Worm (Caenorhabditis elegans) whole organism, L1 larva: ENCODE data around the gene ahsa-1.
A peak's percentile ranks its signal among the peaks of the same experiment; 100 is the strongest.

Source experiments
- C16A3.4 ChIP-seq: fragments of 150-350 bp; optimal IDR thresholded peaks from 2 replicates; lab custom pipeline; 2014; ENCODE audit warnings: missing biosample characterization, missing genetic modification characterization
- C34B4.2 ChIP-seq: sonication (generic microtip); optimal IDR thresholded peaks from 2 replicates; lab custom pipeline; 2017; ENCODE audit warnings: mild to moderate bottlenecking, missing genetic modification characterization, missing compliant biosample characterization
- F16B12.6 ChIP-seq: fragments of 150-350 bp; optimal IDR thresholded peaks from 2 replicates; lab custom pipeline; 2014; ENCODE audit warnings: missing biosample characterization, missing genetic modification characterization
- alr-1 ChIP-seq: fragments of 200-800 bp; sonication (Bioruptor generic); optimal IDR thresholded peaks from 2 replicates; lab custom pipeline; 2018; ENCODE audit warnings: borderline replicate concordance, mild to moderate bottlenecking, missing genetic modification characterization, missing compliant biosample characterization
- aly-2 ChIP-seq: fragments of 150-350 bp; optimal IDR thresholded peaks from 2 replicates; lab custom pipeline; 2014; ENCODE audit warnings: missing biosample characterization, missing genetic modification characterization
- blmp-1 ChIP-seq: fragments of 150-350 bp; optimal IDR thresholded peaks from 2 replicates; lab custom pipeline; 2014; ENCODE audit warnings: missing biosample characterization, missing genetic modification characterization
- ceh-82 ChIP-seq, 3 experiments: fragments of 150-350 bp in 1 of 3; sonication (generic microtip) in 2 of 3; optimal IDR thresholded peaks; 2 replicates each; lab custom pipeline; 2014 to 2017; ENCODE audit warnings: missing biosample characterization in 3 of 3, missing genetic modification characterization in 3 of 3
- ces-1 ChIP-seq: fragments of 150-350 bp; optimal IDR thresholded peaks from 2 replicates; lab custom pipeline; 2014; ENCODE audit warnings: missing biosample characterization, missing genetic modification reagents, missing genetic modification characterization
- dpl-1 ChIP-seq, 3 experiments: fragments of 150-350 bp in 2 of 3; sonication (generic microtip) in 1 of 3; optimal IDR thresholded peaks; 2 replicates each; lab custom pipeline; 2014 to 2017; ENCODE audit warnings: missing biosample characterization in 3 of 3, missing genetic modification characterization in 3 of 3, missing genetic modification reagents in 3 of 3
- dsc-1 ChIP-seq: sonication (generic microtip); optimal IDR thresholded peaks from 2 replicates; lab custom pipeline; 2016; ENCODE audit warnings: mild to moderate bottlenecking, missing genetic modification characterization, missing compliant biosample characterization
- efl-1 ChIP-seq, 4 experiments: fragments of 150-350 bp; optimal IDR thresholded peaks in 3 of 4; peaks in 1 of 4; 1 replicate in 1 of 4; 2 replicates in 3 of 4; lab custom pipeline; 2014; ENCODE audit warnings: missing biosample characterization in 2 of 4, missing genetic modification characterization in 2 of 4, missing genetic modification reagents in 2 of 4
- egl-27 ChIP-seq, 2 experiments: fragments of 150-350 bp in 1 of 2; sonication (generic microtip); optimal IDR thresholded peaks; 3 replicates each; lab custom pipeline; 2017 to 2018; ENCODE audit warnings: missing biosample characterization in 2 of 2, missing genetic modification characterization in 2 of 2, missing genetic modification reagents in 2 of 2
- elt-3 ChIP-seq, 6 experiments: fragments of 150-350 bp in 1 of 6; sonication (generic microtip); optimal IDR thresholded peaks; 2 replicates each; lab custom pipeline; 2017 to 2018; ENCODE audit warnings: missing biosample characterization in 6 of 6, missing genetic modification characterization in 6 of 6, inconsistent platforms in 1 of 6
- ets-5 ChIP-seq: fragments of 200-800 bp; sonication (Bioruptor generic); IDR thresholded peaks from 2 replicates; pipeline ENCODE4 v1.3.6; 2022; ENCODE audit warnings: missing genetic modification characterization, missing compliant biosample characterization
- fkh-10 ChIP-seq: sonication (generic microtip); optimal IDR thresholded peaks from 2 replicates; lab custom pipeline; 2017; ENCODE audit warnings: missing biosample characterization, missing genetic modification reagents, missing genetic modification characterization
- fkh-4 ChIP-seq: sonication (generic microtip); optimal IDR thresholded peaks from 2 replicates; lab custom pipeline; 2016; ENCODE audit warnings: missing compliant biosample characterization, missing genetic modification characterization, borderline replicate concordance
- fkh-8 ChIP-seq: sonication (generic microtip); optimal IDR thresholded peaks from 2 replicates; lab custom pipeline; 2016; ENCODE audit warnings: mild to moderate bottlenecking, missing genetic modification characterization, missing compliant biosample characterization
- fos-1 ChIP-seq: fragments of 150-350 bp; optimal IDR thresholded peaks from 2 replicates; lab custom pipeline; 2014; ENCODE audit warnings: missing biosample characterization, missing genetic modification characterization
- grh-1 ChIP-seq: fragments of 200-800 bp; sonication (Bioruptor generic); IDR thresholded peaks from 2 replicates; pipeline ENCODE4 v1.3.6; 2022; ENCODE audit warnings: missing genetic modification reagents, missing genetic modification characterization, missing compliant biosample characterization
- hlh-17 ChIP-seq: fragments of 200-800 bp; sonication (Bioruptor generic); optimal IDR thresholded peaks from 2 replicates; lab custom pipeline; 2018; ENCODE audit warnings: missing genetic modification characterization, mild to moderate bottlenecking, missing compliant biosample characterization, moderate library complexity, borderline replicate concordance
- hlh-4 ChIP-seq: sonication (generic microtip); optimal IDR thresholded peaks from 2 replicates; lab custom pipeline; 2016; ENCODE audit warnings: mild to moderate bottlenecking, missing genetic modification characterization, missing compliant biosample characterization
- lin-15B ChIP-seq: fragments of 150-350 bp; sonication (generic microtip); optimal IDR thresholded peaks from 3 replicates; lab custom pipeline; 2014; ENCODE audit warnings: missing biosample characterization, missing genetic modification characterization
- lin-35 ChIP-seq, 2 experiments: fragments of 150-350 bp; optimal IDR thresholded peaks; 2 replicates each; lab custom pipeline; 2014; ENCODE audit warnings: missing biosample characterization in 2 of 2, missing genetic modification characterization in 2 of 2, missing genetic modification reagents in 2 of 2
- lin-39 ChIP-seq: fragments of 150-350 bp; optimal IDR thresholded peaks from 2 replicates; lab custom pipeline; 2014; ENCODE audit warnings: missing biosample characterization, missing genetic modification reagents, missing genetic modification characterization
- lsy-2 ChIP-seq, 2 experiments: fragments of 150-350 bp; optimal IDR thresholded peaks; 2 replicates each; lab custom pipeline; 2014; ENCODE audit warnings: missing biosample characterization in 2 of 2, missing genetic modification characterization in 2 of 2
- mab-9 ChIP-seq: fragments of 200-800 bp; sonication (Bioruptor generic); IDR thresholded peaks from 2 replicates; pipeline ENCODE4 v1.3.6; 2022; ENCODE audit warnings: missing genetic modification reagents, missing genetic modification characterization, missing compliant biosample characterization
- mep-1 ChIP-seq: fragments of 150-350 bp; optimal IDR thresholded peaks from 2 replicates; lab custom pipeline; 2014; ENCODE audit warnings: missing biosample characterization, missing genetic modification characterization
- nhr-20 ChIP-seq: sonication (generic microtip); optimal IDR thresholded peaks from 2 replicates; lab custom pipeline; 2016; ENCODE audit warnings: mild to moderate bottlenecking, missing genetic modification characterization, missing compliant biosample characterization
- nhr-237 ChIP-seq: fragments of 150-350 bp; optimal IDR thresholded peaks from 2 replicates; lab custom pipeline; 2014; ENCODE audit warnings: missing biosample characterization, missing genetic modification characterization
- nhr-47 ChIP-seq: sonication (generic microtip); optimal IDR thresholded peaks from 2 replicates; lab custom pipeline; 2016; ENCODE audit warnings: mild to moderate bottlenecking, missing genetic modification characterization, moderate library complexity, missing compliant biosample characterization
- nhr-71 ChIP-seq: sonication (generic microtip); optimal IDR thresholded peaks from 2 replicates; lab custom pipeline; 2016; ENCODE audit warnings: mild to moderate bottlenecking, missing genetic modification characterization, moderate library complexity, missing compliant biosample characterization
- nhr-76 ChIP-seq: sonication (generic microtip); optimal IDR thresholded peaks from 2 replicates; lab custom pipeline; 2017; ENCODE audit warnings: missing biosample characterization, missing genetic modification characterization
- nhr-84 ChIP-seq: sonication (generic microtip); optimal IDR thresholded peaks from 2 replicates; lab custom pipeline; 2017; ENCODE audit warnings: missing biosample characterization, missing genetic modification characterization
- nhr-85 ChIP-seq: sonication (generic microtip); peaks from one replicate; lab custom pipeline; 2016; ENCODE audit warnings: missing genetic modification characterization, inconsistent platforms, missing compliant biosample characterization
- nhr-90 ChIP-seq: sonication (generic microtip); optimal IDR thresholded peaks from 2 replicates; lab custom pipeline; 2016; ENCODE audit warnings: mild to moderate bottlenecking, missing genetic modification characterization, missing compliant biosample characterization; ENCODE audit not compliant: poor library complexity
- pag-3 ChIP-seq: sonication (generic microtip); optimal IDR thresholded peaks from 2 replicates; lab custom pipeline; 2017; ENCODE audit warnings: missing genetic modification characterization, mild to moderate bottlenecking, missing compliant biosample characterization, antibody characterized with exemption, borderline replicate concordance; ENCODE audit not compliant: insufficient read depth
- rnt-1 ChIP-seq: sonication (generic microtip); optimal IDR thresholded peaks from 2 replicates; lab custom pipeline; 2016; ENCODE audit warnings: mild to moderate bottlenecking, missing genetic modification characterization, moderate library complexity, missing compliant biosample characterization
- skn-1 ChIP-seq: fragments of 150-350 bp; optimal IDR thresholded peaks from 2 replicates; lab custom pipeline; 2014; ENCODE audit warnings: missing biosample characterization, missing genetic modification characterization
- snu-23 ChIP-seq: sonication (generic microtip); optimal IDR thresholded peaks from 2 replicates; lab custom pipeline; 2016; ENCODE audit warnings: missing genetic modification characterization, missing compliant biosample characterization
- sox-4 ChIP-seq: sonication (generic microtip); optimal IDR thresholded peaks from 2 replicates; lab custom pipeline; 2016; ENCODE audit warnings: missing genetic modification characterization, missing compliant biosample characterization
- sptf-1 ChIP-seq: fragments of 150-350 bp; optimal IDR thresholded peaks from 2 replicates; lab custom pipeline; 2014; ENCODE audit warnings: missing biosample characterization, missing genetic modification characterization
- swsn-7 ChIP-seq: sonication (generic microtip); optimal IDR thresholded peaks from 2 replicates; lab custom pipeline; 2016; ENCODE audit warnings: missing genetic modification characterization, missing compliant biosample characterization
- tbx-2 ChIP-seq: sonication (generic microtip); optimal IDR thresholded peaks from 2 replicates; lab custom pipeline; 2016; ENCODE audit warnings: missing genetic modification characterization, missing compliant biosample characterization
- unc-130 ChIP-seq: fragments of 150-350 bp; optimal IDR thresholded peaks from 2 replicates; lab custom pipeline; 2017; ENCODE audit warnings: missing biosample characterization, missing genetic modification characterization, inconsistent platforms
- xbp-1 ChIP-seq: sonication (generic microtip); optimal IDR thresholded peaks from 2 replicates; lab custom pipeline; 2016; ENCODE audit warnings: missing genetic modification characterization, missing compliant biosample characterization

ahsa-1 gene

DNA sequence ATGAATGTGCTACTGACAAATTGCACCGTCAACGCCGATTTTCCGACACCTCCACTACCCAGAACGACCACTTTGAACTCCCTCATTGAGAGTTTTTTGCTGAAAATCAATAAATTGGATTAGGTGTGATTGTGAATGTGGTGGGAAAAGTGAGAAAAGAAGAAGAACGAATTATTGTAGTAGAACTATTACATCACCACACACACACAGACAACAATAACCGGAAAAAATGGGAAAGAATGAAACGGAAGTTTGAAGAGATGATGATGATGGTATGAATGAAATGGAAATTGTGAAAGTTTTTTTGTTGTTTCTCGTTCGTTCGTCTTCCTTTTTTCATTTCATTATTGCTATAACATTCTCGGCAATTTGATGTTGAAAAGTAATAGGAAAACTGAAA is 21.2 kb downstream of the ahsa-1 start, which contains the start of gene rap-2:
rap-2 (minus strand) TSS at position 101 of the 400 bp plus-strand sequence.
- TF ChIP-seq nhr-76 (tag; lab: Kevin White, UChicago) (no peak), fos-1 (tag; lab: Kevin White, UChicago) (no peak), lin-39 (tag; lab: Kevin White, UChicago) (no peak), nhr-85 (tag; lab: Kevin White, UChicago) (no peak), blmp-1 (tag; lab: Kevin White, UChicago) (peak; percentile 54), elt-3 (tag; optimal IDR thresholded peaks at IDR 0.05; lab: Kevin White, UChicago) (no peak)

DNA sequence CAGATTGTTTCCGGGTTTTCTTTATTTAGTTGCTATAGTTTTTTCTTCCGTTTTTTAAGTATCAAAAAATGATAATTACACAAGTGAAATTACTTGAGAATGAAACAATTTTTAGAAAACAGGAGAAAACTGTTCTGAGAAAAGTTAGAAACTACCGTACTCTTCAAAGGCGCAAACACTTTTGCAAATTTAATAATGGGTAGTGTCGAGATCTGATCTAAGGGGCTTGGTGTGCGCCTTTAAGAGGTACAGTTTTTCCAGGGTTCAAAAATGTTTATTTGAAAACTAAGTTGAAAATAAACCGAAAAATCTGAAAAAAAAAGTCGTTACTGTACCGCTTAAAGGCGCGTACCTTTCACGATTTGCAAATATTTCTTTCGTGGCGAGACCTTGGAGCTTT is 24.6 kb downstream of the ahsa-1 start:
- TF ChIP-seq dsc-1 (tag; lab: Kevin White, UChicago), result no peak
- TF ChIP-seq nhr-85 (tag; lab: Kevin White, UChicago), result no peak
- no peak for TF ChIP-seq ceh-82 (tag; optimal IDR thresholded peaks at IDR 0.05; lab: Kevin White, UChicago)
- no peak for TF ChIP-seq sptf-1 (tag; lab: Kevin White, UChicago)
- TF ChIP-seq dpl-1 (GFP tag; optimal IDR thresholded peaks at IDR 0.05; lab: Kevin White, UChicago), result no peak
- no peak for TF ChIP-seq fkh-10 (GFP tag; lab: Kevin White, UChicago)
- TF ChIP-seq egl-27 (tag; optimal IDR thresholded peaks at IDR 0.05; lab: Kevin White, UChicago), result no peak

DNA sequence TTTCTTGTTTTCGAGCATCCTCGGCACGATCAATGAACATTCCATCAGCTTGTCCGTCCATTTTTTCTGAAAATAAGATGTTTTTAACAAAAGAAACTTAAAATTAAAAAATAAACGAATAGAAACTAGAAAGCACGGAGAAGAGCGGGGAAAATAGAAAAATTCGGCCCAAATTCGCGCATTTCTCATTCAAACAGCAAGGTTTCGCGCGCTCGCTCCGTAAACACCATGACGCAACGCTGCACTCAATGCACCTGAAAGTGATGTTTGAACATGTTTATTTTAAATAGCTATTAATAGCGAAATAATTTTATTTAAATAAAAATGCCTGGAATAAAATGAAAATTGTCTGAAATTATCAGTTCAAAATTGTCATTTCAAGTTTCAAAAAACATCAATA is 25.7 kb downstream of the ahsa-1 start, which contains the start of the genes mcm-3 and C25D7.15:
mcm-3 (minus strand) TSS at position 66 of the 400 bp plus-strand sequence.
C25D7.15 (plus strand) TSS at position 275 of the 400 bp plus-strand sequence.
- TF ChIP-seq ets-5 (GFP tag; lab: Robert Waterston, UW), result no peak
- peak; percentile 71 to 90 for TF ChIP-seq lin-35 (GFP tag; optimal IDR thresholded peaks at IDR 0.05; lab: Kevin White, UChicago)
- TF ChIP-seq C16A3.4 (tag; lab: Kevin White, UChicago), result peak; percentile 34
- peak; percentile 17 to 47 for TF ChIP-seq lsy-2 (tag; optimal IDR thresholded peaks at IDR 0.05; lab: Kevin White, UChicago)
- TF ChIP-seq F16B12.6 (tag; lab: Kevin White, UChicago), result peak; percentile 88
- TF ChIP-seq tbx-2 (tag; lab: Kevin White, UChicago), result peak; percentile 6
- no peak for TF ChIP-seq fkh-8 (tag; lab: Kevin White, UChicago)
- TF ChIP-seq mep-1 (tag; lab: Kevin White, UChicago), result peak; percentile 49
- TF ChIP-seq nhr-20, result peak; percentile 13
- no peak for TF ChIP-seq sox-4
- TF ChIP-seq nhr-85 (tag; lab: Kevin White, UChicago), result peak; percentile 38
- no peak for TF ChIP-seq xbp-1 (tag; lab: Kevin White, UChicago)
- peak; percentile 26 for TF ChIP-seq swsn-7 (tag; lab: Kevin White, UChicago)
- TF ChIP-seq mab-9, result no peak
- TF ChIP-seq rnt-1, result peak; percentile 31
- TF ChIP-seq blmp-1 (tag; lab: Kevin White, UChicago), result peak; percentile 33
- TF ChIP-seq snu-23, result peak; percentile 49
- TF ChIP-seq elt-3 (tag; optimal IDR thresholded peaks at IDR 0.05; lab: Kevin White, UChicago), result peak in 1 of 6 experiments; percentile 8
- peak; percentile 55 for TF ChIP-seq nhr-71 (tag; lab: Kevin White, UChicago)
- peak; percentile 37 for TF ChIP-seq skn-1 (tag; lab: Kevin White, UChicago)
- peak; percentile 67 to 87 for TF ChIP-seq efl-1 (optimal IDR thresholded peaks at IDR 0.05; lab: Kevin White, UChicago)
- TF ChIP-seq efl-1 (GFP tag; optimal IDR thresholded peaks at IDR 0.05 in 1 of 2; lab: Kevin White, UChicago), result peak; percentile 88 to 98
- TF ChIP-seq dpl-1 (GFP tag; optimal IDR thresholded peaks at IDR 0.05; lab: Kevin White, UChicago), result peak; percentile 82 to 89 (median 85)
- no peak for TF ChIP-seq aly-2 (tag; lab: Kevin White, UChicago)
- peak; percentile 25 for TF ChIP-seq nhr-47 (tag; lab: Kevin White, UChicago)
- TF ChIP-seq nhr-84 (tag; lab: Kevin White, UChicago), result no peak
- peak; percentile 67 for TF ChIP-seq unc-130 (tag; lab: Kevin White, UChicago)
- TF ChIP-seq nhr-90 (tag; lab: Kevin White, UChicago), result peak; percentile 41
- peak; percentile 13 for TF ChIP-seq lin-15B (tag; lab: Kevin White, UChicago)

DNA sequence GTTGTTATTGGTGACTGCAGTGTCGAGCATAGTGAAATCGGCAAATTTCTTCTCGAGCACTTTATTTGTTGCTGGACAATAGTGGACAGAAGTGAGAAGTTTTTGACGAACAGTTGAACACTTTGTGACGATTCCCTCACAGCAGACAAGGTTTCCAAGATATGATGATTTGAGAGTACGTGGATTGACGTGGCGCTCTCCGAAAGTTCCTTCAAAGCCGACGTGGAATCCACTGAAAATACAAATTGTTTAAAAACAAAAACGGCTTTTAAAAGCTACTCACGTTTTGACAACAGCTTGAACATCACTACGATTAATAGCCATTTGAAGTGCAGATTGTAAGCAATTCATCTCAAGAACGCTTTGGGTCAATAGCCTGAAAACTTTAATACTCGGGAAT is 26.2 kb downstream of the ahsa-1 start:
- TF ChIP-seq hlh-4 (tag; lab: Kevin White, UChicago) (no peak), grh-1 (GFP tag; lab: Robert Waterston, UW) (0 out of 2 replicates have a peak, but pooled peaks have one; percentile 2), efl-1 (optimal IDR thresholded peaks at IDR 0.05; lab: Kevin White, UChicago) (no peak), efl-1 (GFP tag; optimal IDR thresholded peaks at IDR 0.05 in 1 of 2; lab: Kevin White, UChicago) (peak in 1 of 2 experiments; percentile 87), pag-3 (tag; lab: Kevin White, UChicago) (no peak), C34B4.2 (tag; lab: Kevin White, UChicago) (no peak), alr-1 (tag; lab: Kevin White, UChicago) (no peak), dsc-1 (tag; lab: Kevin White, UChicago) (no peak), fkh-4 (tag; lab: Kevin White, UChicago) (no peak), nhr-237 (tag; lab: Kevin White, UChicago) (no peak), F16B12.6 (tag; lab: Kevin White, UChicago) (no peak), ces-1 (GFP tag; lab: Kevin White, UChicago) (no peak), hlh-17 (no peak), ets-5 (GFP tag; lab: Robert Waterston, UW) (no peak), sox-4 (no peak)
